Fruit fly (Drosophila melanogaster) whole organism, prepupa: ENCODE measurements around the gene PDZ-GEF.

Experiments
- Blimp-1 ChIP-seq: fragments of 200-800 bp; sonication (Bioruptor generic); optimal IDR thresholded peaks from 3 replicates; lab custom pipeline; 2017; ENCODE audit warnings: missing biosample characterization, missing genetic modification characterization, mild to moderate bottlenecking, moderate library complexity, missing genetic modification reagents
- CG10631 ChIP-seq: fragments of 200-800 bp; sonication (Bioruptor generic); optimal IDR thresholded peaks from 2 replicates; lab custom pipeline; 2016; ENCODE audit warnings: missing biosample characterization, missing genetic modification characterization
- CG10669 ChIP-seq: fragments of 200-800 bp; sonication (Bioruptor generic); optimal IDR thresholded peaks from 3 replicates; lab custom pipeline; 2018; ENCODE audit warnings: missing biosample characterization, mild to moderate bottlenecking, missing genetic modification characterization, moderate library complexity
- CG11294 ChIP-seq: fragments of 200-800 bp; sonication (Bioruptor generic); IDR thresholded peaks from 2 replicates; pipeline ENCODE4 v1.3.6; 2022; ENCODE audit warnings: missing biosample characterization, missing genetic modification characterization
- CG11762 ChIP-seq: fragments of 200-800 bp; sonication (Bioruptor generic); optimal IDR thresholded peaks from 3 replicates; lab custom pipeline; 2016; ENCODE audit warnings: missing biosample characterization, missing genetic modification characterization; ENCODE audit not compliant: insufficient read depth
- CG11902 ChIP-seq: fragments of 200-800 bp; sonication (Bioruptor generic); optimal IDR thresholded peaks from 3 replicates; lab custom pipeline; 2016; ENCODE audit warnings: missing biosample characterization, missing genetic modification characterization
- CG15336 ChIP-seq: fragments of 200-800 bp; sonication (Bioruptor generic); IDR thresholded peaks from 2 replicates; pipeline ENCODE4 v1.3.6; 2022; ENCODE audit warnings: missing biosample characterization, missing genetic modification characterization
- CG1621 ChIP-seq: fragments of 200-800 bp; sonication (Bioruptor generic); optimal IDR thresholded peaks from 3 replicates; lab custom pipeline; 2018; ENCODE audit warnings: missing biosample characterization, mild to moderate bottlenecking, missing genetic modification characterization
- CG16779 ChIP-seq: fragments of 200-800 bp; sonication (Bioruptor generic); optimal IDR thresholded peaks from 3 replicates; lab custom pipeline; 2017; ENCODE audit warnings: missing biosample characterization, mild to moderate bottlenecking, missing genetic modification characterization
- CG3032 ChIP-seq: fragments of 200-800 bp; optimal IDR thresholded peaks from 2 replicates; lab custom pipeline; 2019; ENCODE audit warnings: missing biosample characterization, mild to moderate bottlenecking, missing genetic modification characterization, moderate library complexity
- CG31627 ChIP-seq: fragments of 200-800 bp; sonication (Bioruptor generic); optimal IDR thresholded peaks from 3 replicates; lab custom pipeline; 2016; ENCODE audit warnings: missing biosample characterization, missing genetic modification characterization
- CG32006 ChIP-seq: fragments of 200-800 bp; sonication (Bioruptor generic); optimal IDR thresholded peaks from 3 replicates; lab custom pipeline; 2017; ENCODE audit warnings: missing biosample characterization, mild to moderate bottlenecking, missing genetic modification characterization
- CG3919 ChIP-seq: fragments of 200-800 bp; sonication (Bioruptor generic); optimal IDR thresholded peaks from 3 replicates; lab custom pipeline; 2016; ENCODE audit warnings: missing biosample characterization, missing genetic modification characterization
- CG4318 ChIP-seq: fragments of 200-800 bp; sonication (Bioruptor generic); optimal IDR thresholded peaks from 3 replicates; lab custom pipeline; 2017; ENCODE audit warnings: missing biosample characterization, mild to moderate bottlenecking, missing genetic modification characterization
- CG6808 ChIP-seq: fragments of 200-800 bp; sonication (Bioruptor generic); optimal IDR thresholded peaks from 3 replicates; lab custom pipeline; 2017; ENCODE audit warnings: missing biosample characterization, missing genetic modification characterization, mild to moderate bottlenecking, moderate library complexity, missing genetic modification reagents
- CG6854 ChIP-seq: fragments of 200-800 bp; sonication (Bioruptor generic); optimal IDR thresholded peaks from 2 replicates; lab custom pipeline; 2017; ENCODE audit warnings: missing biosample characterization, mild to moderate bottlenecking, missing genetic modification characterization
- CG7368 ChIP-seq: fragments of 200-800 bp; sonication (Bioruptor generic); optimal IDR thresholded peaks from 3 replicates; lab custom pipeline; 2016; ENCODE audit warnings: missing biosample characterization, missing genetic modification characterization
- CG8119 ChIP-seq: fragments of 200-800 bp; sonication (Bioruptor generic); IDR thresholded peaks from 3 replicates; pipeline ENCODE4 v1.3.6; 2022; ENCODE audit warnings: missing biosample characterization, missing genetic modification characterization
- CG8319 ChIP-seq: fragments of 200-800 bp; sonication (Bioruptor generic); optimal IDR thresholded peaks from 3 replicates; lab custom pipeline; 2016; ENCODE audit warnings: missing biosample characterization, missing genetic modification characterization
- CG8632 ChIP-seq: fragments of 200-800 bp; sonication (Bioruptor generic); optimal IDR thresholded peaks from 3 replicates; lab custom pipeline; 2016; ENCODE audit warnings: missing biosample characterization, missing genetic modification characterization
- CG9139 ChIP-seq: fragments of 200-800 bp; sonication (Bioruptor generic); optimal IDR thresholded peaks from 3 replicates; lab custom pipeline; 2017; ENCODE audit warnings: missing biosample characterization, mild to moderate bottlenecking, missing genetic modification characterization
- Eip75B ChIP-seq: fragments of 200-800 bp; sonication (Bioruptor generic); optimal IDR thresholded peaks from 3 replicates; lab custom pipeline; 2016; ENCODE audit warnings: missing biosample characterization, missing genetic modification characterization
- Eip93F ChIP-seq: fragments of 200-800 bp; sonication (Bioruptor generic); optimal IDR thresholded peaks from 2 replicates; lab custom pipeline; 2016; ENCODE audit warnings: missing biosample characterization, mild to moderate bottlenecking, missing genetic modification characterization
- Hr38 ChIP-seq: sonication (Bioruptor generic); optimal IDR thresholded peaks from 2 replicates; lab custom pipeline; 2016; ENCODE audit warnings: missing biosample characterization, missing genetic modification characterization
- Hr39 ChIP-seq: fragments of 200-800 bp; sonication (Bioruptor generic); optimal IDR thresholded peaks from 2 replicates; lab custom pipeline; 2016; ENCODE audit warnings: missing biosample characterization, missing genetic modification characterization
- Hr4 ChIP-seq: fragments of 200-800 bp; sonication (Bioruptor generic); optimal IDR thresholded peaks from 3 replicates; lab custom pipeline; 2016; ENCODE audit warnings: missing biosample characterization, missing genetic modification characterization
- Lpt ChIP-seq: fragments of 200-800 bp; sonication (Bioruptor generic); optimal IDR thresholded peaks from 3 replicates; lab custom pipeline; 2016; ENCODE audit warnings: missing biosample characterization, missing genetic modification characterization
- OdsH ChIP-seq: fragments of 200-800 bp; sonication (Bioruptor generic); optimal IDR thresholded peaks from 3 replicates; lab custom pipeline; 2016; ENCODE audit warnings: missing biosample characterization, missing genetic modification characterization
- Smox ChIP-seq: fragments of 200-800 bp; sonication (Bioruptor generic); optimal IDR thresholded peaks from 3 replicates; lab custom pipeline; 2016; ENCODE audit warnings: missing biosample characterization, missing genetic modification characterization
- Sox102F ChIP-seq: fragments of 200-800 bp; sonication (Bioruptor generic); optimal IDR thresholded peaks from 2 replicates; lab custom pipeline; 2016; ENCODE audit warnings: missing biosample characterization, mild to moderate bottlenecking, missing genetic modification characterization
- achi ChIP-seq: fragments of 200-800 bp; sonication (Bioruptor generic); optimal IDR thresholded peaks from 3 replicates; lab custom pipeline; 2016; ENCODE audit warnings: missing biosample characterization, missing genetic modification characterization
- acj6 ChIP-seq: fragments of 200-800 bp; sonication (Bioruptor generic); optimal IDR thresholded peaks from 3 replicates; lab custom pipeline; 2016; ENCODE audit warnings: missing biosample characterization, missing genetic modification characterization
- dac ChIP-seq: fragments of 200-800 bp; sonication (Bioruptor generic); optimal IDR thresholded peaks from 2 replicates; lab custom pipeline; 2017; ENCODE audit warnings: missing biosample characterization, mild to moderate bottlenecking, missing genetic modification characterization
- eg ChIP-seq: fragments of 200-800 bp; sonication (Bioruptor generic); IDR thresholded peaks from 3 replicates; pipeline ENCODE4 v1.3.6; 2022; ENCODE audit warnings: missing biosample characterization, missing genetic modification characterization
- esn ChIP-seq: fragments of 200-800 bp; sonication (Bioruptor generic); optimal IDR thresholded peaks from 2 replicates; lab custom pipeline; 2016; ENCODE audit warnings: missing biosample characterization, mild to moderate bottlenecking, missing genetic modification characterization, moderate library complexity
- fd59A ChIP-seq: fragments of 200-800 bp; sonication (Bioruptor generic); optimal IDR thresholded peaks from 2 replicates; lab custom pipeline; 2017; ENCODE audit warnings: missing biosample characterization, mild to moderate bottlenecking, missing genetic modification characterization, missing genetic modification reagents
- fd85E ChIP-seq: fragments of 200-800 bp; sonication (Bioruptor generic); optimal IDR thresholded peaks from 3 replicates; lab custom pipeline; 2016; ENCODE audit warnings: missing biosample characterization, missing genetic modification characterization
- fkh ChIP-seq: fragments of 200-800 bp; sonication (Bioruptor generic); optimal IDR thresholded peaks from 3 replicates; lab custom pipeline; 2017; ENCODE audit warnings: missing biosample characterization, mild to moderate bottlenecking, missing genetic modification characterization, moderate library complexity
- lz ChIP-seq: fragments of 200-800 bp; sonication (Bioruptor generic); optimal IDR thresholded peaks from 3 replicates; lab custom pipeline; 2016; ENCODE audit warnings: missing biosample characterization, missing genetic modification characterization
- net ChIP-seq: fragments of 200-800 bp; sonication (Bioruptor generic); optimal IDR thresholded peaks from 3 replicates; lab custom pipeline; 2016; ENCODE audit warnings: missing biosample characterization, missing genetic modification characterization
- pdm3 ChIP-seq: fragments of 200-800 bp; sonication (Bioruptor generic); optimal IDR thresholded peaks from 3 replicates; lab custom pipeline; 2016; ENCODE audit warnings: missing biosample characterization, missing genetic modification characterization
- salr ChIP-seq, 2 experiments: fragments of 200-800 bp; sonication (Bioruptor generic); optimal IDR thresholded peaks; 3 replicates each; lab custom pipeline; 2016 to 2018; ENCODE audit warnings: missing biosample characterization in 2 of 2, missing genetic modification characterization in 2 of 2, mild to moderate bottlenecking in 1 of 2
- ss ChIP-seq, 2 experiments: fragments of 200-800 bp; sonication (Bioruptor generic); optimal IDR thresholded peaks; 2 replicates in 1 of 2; 3 replicates in 1 of 2; lab custom pipeline; 2017 to 2018; ENCODE audit warnings: mild to moderate bottlenecking in 2 of 2, missing biosample characterization in 2 of 2, missing genetic modification characterization in 2 of 2, moderate library complexity in 1 of 2
- svp ChIP-seq: fragments of 200-800 bp; sonication (Bioruptor generic); peaks from one replicate; lab custom pipeline; 2016; ENCODE audit warnings: missing biosample characterization, missing genetic modification characterization
- topi ChIP-seq: fragments of 200-800 bp; sonication (Bioruptor generic); optimal IDR thresholded peaks from 3 replicates; lab custom pipeline; 2016; ENCODE audit warnings: missing biosample characterization, missing genetic modification characterization
- vri ChIP-seq: fragments of 200-800 bp; sonication (Bioruptor generic); optimal IDR thresholded peaks from 3 replicates; lab custom pipeline; 2016; ENCODE audit warnings: missing biosample characterization, mild to moderate bottlenecking, missing genetic modification characterization

PDZ-GEF gene

DNA sequence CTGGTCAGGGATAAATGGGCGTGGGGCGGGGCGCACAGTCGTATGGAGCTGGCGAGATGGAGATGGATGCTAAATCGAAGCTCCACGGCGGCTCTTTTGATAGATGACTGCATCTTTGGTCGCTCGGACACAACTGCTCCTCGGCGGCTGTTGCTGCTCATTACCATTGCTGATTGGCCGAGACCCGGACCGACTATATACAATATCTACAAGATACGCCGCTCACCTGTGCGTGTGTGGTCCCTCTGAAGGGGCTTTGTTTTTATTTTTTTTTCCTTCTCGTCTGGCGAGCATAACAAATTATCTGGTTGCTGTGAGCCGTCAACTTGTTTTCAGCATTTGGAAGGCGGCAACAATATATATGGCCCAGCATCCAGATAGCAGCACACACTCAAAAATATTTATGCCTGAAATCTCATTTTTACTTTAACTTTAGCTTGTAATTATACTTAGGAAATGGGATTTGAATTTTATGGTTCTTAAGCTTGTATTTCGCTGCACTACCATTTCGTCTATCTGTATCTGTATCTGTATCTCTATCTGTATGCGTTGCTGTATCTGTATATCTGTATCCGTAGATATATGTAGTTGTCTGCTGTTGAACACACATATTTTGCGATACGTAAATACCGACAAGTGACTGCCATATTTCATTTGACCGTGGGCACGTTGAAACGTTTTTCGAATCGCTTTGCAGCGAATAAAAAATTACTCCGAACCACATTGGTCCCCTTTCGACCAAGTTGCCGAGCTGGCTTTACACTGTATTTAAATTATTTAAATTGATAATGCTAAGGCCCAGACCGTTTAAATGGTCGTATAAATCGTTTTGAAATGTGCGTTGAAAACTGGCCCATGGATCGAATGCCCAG lies 49.4 kb upstream of the PDZ-GEF start (continued):
- TF ChIP-seq dac (GFP tag; lab: Kevin White, UChicago) (no peak), Lpt (GFP tag; lab: Kevin White, UChicago) (no peak), CG4318 (GFP tag; lab: Kevin White, UChicago) (no peak)

DNA sequence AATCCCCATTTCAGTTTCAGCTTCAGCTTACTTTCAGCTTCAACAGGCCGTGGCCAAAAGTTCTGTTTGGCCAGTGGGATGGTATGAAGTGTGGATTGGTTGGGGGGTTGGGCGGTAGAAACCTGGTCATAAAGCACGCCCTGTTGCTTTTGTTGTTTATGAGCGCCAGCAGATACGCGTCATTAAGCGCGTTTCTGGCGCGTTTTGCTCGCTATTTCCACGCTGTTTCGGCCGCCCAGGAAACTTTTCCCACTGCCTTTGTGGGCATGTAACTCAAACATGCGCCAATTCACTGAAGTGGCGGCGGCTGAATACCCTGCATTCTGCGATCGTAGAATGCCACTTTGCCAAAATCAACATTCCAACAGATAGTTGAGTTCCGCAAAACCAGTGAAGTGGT lies 47.6 kb upstream of the PDZ-GEF start:
- TF ChIP-seq CG1621 (tag; lab: Kevin White, UChicago) (no peak), Hr39 (GFP tag; lab: Kevin White, UChicago) (no peak), CG11294 (no peak), svp (GFP tag; lab: Kevin White, UChicago) (no peak), Blimp-1 (GFP tag; lab: Kevin White, UChicago) (no peak), CG8632 (GFP tag; lab: Kevin White, UChicago) (no peak), lz (GFP tag; lab: Kevin White, UChicago) (no peak), acj6 (GFP tag; lab: Kevin White, UChicago) (no peak), Hr4 (GFP tag; lab: Kevin White, UChicago) (no peak), CG16779 (tag; lab: Kevin White, UChicago) (no peak), CG10669 (GFP tag; lab: Kevin White, UChicago) (no peak), topi (no peak), fd59A (no peak), CG32006 (GFP tag; lab: Kevin White, UChicago) (no peak), CG11902 (no peak), salr (GFP tag; optimal IDR thresholded peaks at IDR 0.05; lab: Kevin White, UChicago) (no peak), CG11762 (no peak), fkh (GFP tag; lab: Kevin White, UChicago) (no peak), CG6808 (no peak), ss (GFP tag; optimal IDR thresholded peaks at IDR 0.05; lab: Kevin White, UChicago) (no peak)
- TF ChIP-seq, all 60 proteins: peak for 0

- TF ChIP-seq Eip75B (GFP tag; lab: Kevin White, UChicago), result peak; percentile 31
- TF ChIP-seq fd85E (GFP tag; lab: Kevin White, UChicago), result no peak
- TF ChIP-seq eg (GFP tag; lab: Robert Waterston, UW), result peak; percentile 60; the same call in 1 of the 3 replicates
- TF ChIP-seq Lpt (GFP tag; lab: Kevin White, UChicago), result no peak
- peak; percentile 7 for TF ChIP-seq CG3032 (tag; lab: Kevin White, UChicago)
- no peak for TF ChIP-seq Sox102F (GFP tag; lab: Kevin White, UChicago)
- no peak for TF ChIP-seq CG6854 (GFP tag; lab: Kevin White, UChicago)
- peak; percentile 42 for TF ChIP-seq achi (GFP tag; lab: Kevin White, UChicago)
- peak; percentile 46 for TF ChIP-seq OdsH (GFP tag; lab: Kevin White, UChicago)
- peak; percentile 69; the same call in 1 of the 2 replicates for TF ChIP-seq CG15336
- TF ChIP-seq CG10631 (GFP tag; lab: Kevin White, UChicago), result peak; percentile 29
- no peak for TF ChIP-seq Eip93F (GFP tag; lab: Kevin White, UChicago)
- no peak for TF ChIP-seq CG7368 (GFP tag; lab: Kevin White, UChicago)
- no peak for TF ChIP-seq CG11902
- no peak for TF ChIP-seq CG1621 (tag; lab: Kevin White, UChicago)
- TF ChIP-seq CG8319 (GFP tag; lab: Kevin White, UChicago), result no peak
- TF ChIP-seq CG10669 (GFP tag; lab: Kevin White, UChicago), result peak; percentile 17
- TF ChIP-seq CG9139 (GFP tag; lab: Kevin White, UChicago), result no peak
- TF ChIP-seq fd59A, result peak; percentile 29
- no peak for TF ChIP-seq CG31627
- TF ChIP-seq ss (GFP tag; optimal IDR thresholded peaks at IDR 0.05; lab: Kevin White, UChicago), result no peak
- no peak for TF ChIP-seq Smox (GFP tag; lab: Kevin White, UChicago)
- TF ChIP-seq fkh (GFP tag; lab: Kevin White, UChicago), result no peak
- peak; percentile 0 for TF ChIP-seq topi
- TF ChIP-seq esn (GFP tag; lab: Kevin White, UChicago), result peak; percentile 10
- peak; percentile 26 for TF ChIP-seq acj6 (GFP tag; lab: Kevin White, UChicago)
- no peak for TF ChIP-seq vri
- TF ChIP-seq CG8632 (GFP tag; lab: Kevin White, UChicago), result peak; percentile 1
- TF ChIP-seq CG8119 (GFP tag; lab: Robert Waterston, UW), result peak; percentile 61
- peak; percentile 36 for TF ChIP-seq net (GFP tag; lab: Kevin White, UChicago)
- no peak for TF ChIP-seq Hr38 (GFP tag; lab: Kevin White, UChicago)
- TF ChIP-seq pdm3, result peak; percentile 45
- TF ChIP-seq CG3919 (GFP tag; lab: Kevin White, UChicago), result peak; percentile 12
Measured at dm6 chr2L:6276815-6277214, 46.8 kb upstream of the PDZ-GEF start.
